Worm (Caenorhabditis elegans): ENCODE measurements around the gene sra-11.
"Not testable (repeated sequence)": the region's sequence is repeated elsewhere in the genome, so short reads cannot be mapped to it uniquely, and the experiment has no call there.

sra-11 gene

DNA sequence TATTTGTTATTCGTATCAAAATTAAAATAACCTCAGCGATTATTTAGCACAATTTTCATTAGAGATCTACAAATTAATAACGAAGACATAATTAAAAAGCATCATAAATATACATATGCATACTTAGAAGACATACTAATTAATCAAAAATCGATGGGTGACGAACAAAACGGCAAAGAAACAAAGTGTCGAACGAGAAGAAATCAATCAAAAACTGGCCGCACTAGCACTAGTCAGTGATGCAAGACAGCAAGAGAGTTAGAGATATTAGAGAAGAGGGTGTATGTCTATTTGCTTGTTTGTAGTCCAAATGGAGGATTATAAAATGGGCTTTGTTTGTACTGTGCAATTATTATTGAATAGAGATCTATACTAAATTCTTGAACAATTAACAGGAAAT, 36.7 kb upstream of the sra-11 start:
- no peak for TF ChIP-seq med-1 (GFP tag; optimal IDR thresholded peaks at IDR 0.05; ENCODE audit: insufficient read depth)
- TF ChIP-seq klf-2 (GFP tag; conservative IDR thresholded peaks at IDR 0.05), result no peak
- no peak for TF ChIP-seq ztf-29 (GFP tag; IDR thresholded peaks at IDR 0.05)
- TF ChIP-seq tab-1 (GFP tag; IDR thresholded peaks at IDR 0.05), result no peak
- TF ChIP-seq T22C8.4 (GFP tag; IDR thresholded peaks at IDR 0.05), result no peak
- no peak for TF ChIP-seq cog-1 (tag; optimal IDR thresholded peaks at IDR 0.05)
- TF ChIP-seq flt-1 (GFP tag; IDR thresholded peaks at IDR 0.05), result no peak
- no peak for TF ChIP-seq ref-1 (GFP tag; conservative IDR thresholded peaks at IDR 0.05)
- TF ChIP-seq ztf-23 (GFP tag; IDR thresholded peaks at IDR 0.05), result no peak

DNA sequence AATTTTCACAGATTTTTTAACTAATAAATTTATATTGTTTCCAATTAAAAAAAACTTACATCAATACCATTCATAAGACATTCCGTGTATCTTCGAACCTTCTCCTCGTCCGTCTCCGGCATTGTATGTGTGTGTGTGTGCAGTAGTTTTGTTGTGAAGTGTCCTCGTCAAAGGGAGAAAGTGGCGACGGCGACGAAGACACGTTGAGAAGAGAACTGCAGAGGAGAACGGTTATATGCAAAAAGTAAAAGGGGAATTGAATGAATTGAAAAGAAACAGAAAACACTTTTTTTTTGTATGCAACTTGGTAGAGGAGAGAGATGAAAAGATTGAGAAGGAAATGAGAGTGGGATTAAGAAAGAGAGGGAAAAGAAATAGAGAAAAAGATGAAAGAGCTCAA, 35.3 kb upstream of the sra-11 start:
- TF ChIP-seq cog-1 (tag; optimal IDR thresholded peaks at IDR 0.05) (no peak), klf-2 (GFP tag; conservative IDR thresholded peaks at IDR 0.05) (no peak), med-1 (GFP tag; optimal IDR thresholded peaks at IDR 0.05; ENCODE audit: insufficient read depth) (no peak), ztf-23 (GFP tag; IDR thresholded peaks at IDR 0.05) (no peak), flt-1 (GFP tag; IDR thresholded peaks at IDR 0.05) (no peak), T22C8.4 (GFP tag; IDR thresholded peaks at IDR 0.05) (no peak), ref-1 (GFP tag; conservative IDR thresholded peaks at IDR 0.05) (no peak), tab-1 (GFP tag; IDR thresholded peaks at IDR 0.05) (no peak), ztf-29 (GFP tag; IDR thresholded peaks at IDR 0.05) (no peak)

DNA sequence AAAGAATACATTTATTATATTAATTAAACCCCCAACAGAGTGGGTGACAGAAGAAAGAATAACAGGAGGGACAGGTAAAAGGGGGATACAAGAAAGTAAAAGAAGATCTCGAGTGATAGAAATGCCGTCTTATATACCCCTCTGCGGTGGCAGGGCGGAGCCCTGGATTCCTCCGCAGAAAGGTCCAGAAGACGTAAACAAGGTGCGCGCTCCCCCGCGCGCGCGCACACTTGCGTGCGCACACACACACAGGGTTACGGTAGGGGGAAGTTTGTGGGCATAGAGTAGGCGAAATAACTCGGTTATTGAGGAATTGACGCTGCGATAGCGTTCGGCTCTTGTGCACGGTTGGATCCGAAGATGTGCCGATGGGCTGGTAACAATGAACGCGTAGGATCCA, 31.8 kb upstream of the sra-11 start, which contains the start of gene R03D7.15:
Gene R03D7.15 (plus strand): TSS at position 299 of the 400 bp plus-strand sequence.
- TF ChIP-seq T22C8.4 (GFP tag; IDR thresholded peaks at IDR 0.05); tab-1 (GFP tag; IDR thresholded peaks at IDR 0.05); med-1 (GFP tag; optimal IDR thresholded peaks at IDR 0.05; ENCODE audit: insufficient read depth): not testable (repeated sequence)

DNA sequence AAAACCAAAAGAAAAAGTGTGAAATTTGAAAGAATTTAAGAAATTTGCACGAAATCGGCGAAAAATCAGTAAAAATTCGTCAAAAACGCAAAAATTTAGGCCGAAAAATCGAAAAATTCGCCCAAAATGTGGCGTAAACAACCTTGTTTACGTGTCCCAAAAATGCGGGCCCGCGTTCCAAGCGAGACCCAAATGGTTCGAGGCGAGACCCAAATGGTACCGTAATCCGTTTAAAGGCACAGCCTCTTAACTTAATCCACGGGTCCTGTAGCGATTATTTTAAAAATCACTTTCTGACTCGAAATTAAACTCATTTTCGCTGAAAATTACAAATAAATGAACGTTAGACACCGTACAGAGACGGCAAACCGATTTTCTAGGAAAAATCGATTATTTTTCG, 25.2 kb upstream of the sra-11 start:
- TF ChIP-seq med-1 (GFP tag; optimal IDR thresholded peaks at IDR 0.05; ENCODE audit: insufficient read depth), result no peak
- no peak for TF ChIP-seq cog-1 (tag; optimal IDR thresholded peaks at IDR 0.05)

DNA sequence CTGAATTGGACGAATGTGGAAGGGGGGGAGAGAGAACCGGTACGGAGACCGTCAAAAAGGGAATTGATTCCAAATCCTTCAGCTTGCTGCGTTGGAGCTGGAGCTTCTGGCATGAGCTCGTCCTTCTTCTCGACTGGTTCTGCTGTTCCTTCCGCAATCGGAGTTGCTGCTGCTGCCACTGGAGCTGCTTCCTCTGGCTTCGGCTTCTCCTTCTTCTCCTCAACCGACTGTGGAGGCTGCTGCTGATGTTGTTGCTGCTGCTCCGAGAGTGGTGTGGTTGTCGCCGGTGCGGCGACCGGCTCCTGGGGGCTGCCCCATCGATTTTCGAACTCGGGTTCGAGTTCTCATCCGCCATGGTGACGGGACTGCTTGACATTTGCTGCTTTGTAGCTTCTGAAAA, 24.7 kb upstream of the sra-11 start, which contains the start of gene R03D7.2:
Gene R03D7.2 (minus strand): TSS at position 399 of the 400 bp plus-strand sequence.
- TF ChIP-seq flt-1 (GFP tag; IDR thresholded peaks at IDR 0.05) (no peak), ref-1 (GFP tag; conservative IDR thresholded peaks at IDR 0.05) (no peak), cog-1 (tag; optimal IDR thresholded peaks at IDR 0.05) (no peak), ztf-29 (GFP tag; IDR thresholded peaks at IDR 0.05) (no peak), tab-1 (GFP tag; IDR thresholded peaks at IDR 0.05) (no peak), klf-2 (GFP tag; conservative IDR thresholded peaks at IDR 0.05) (no peak), T22C8.4 (GFP tag; IDR thresholded peaks at IDR 0.05) (no peak), ztf-23 (GFP tag; IDR thresholded peaks at IDR 0.05) (no peak), med-1 (GFP tag; optimal IDR thresholded peaks at IDR 0.05; ENCODE audit: insufficient read depth) (no peak)

DNA sequence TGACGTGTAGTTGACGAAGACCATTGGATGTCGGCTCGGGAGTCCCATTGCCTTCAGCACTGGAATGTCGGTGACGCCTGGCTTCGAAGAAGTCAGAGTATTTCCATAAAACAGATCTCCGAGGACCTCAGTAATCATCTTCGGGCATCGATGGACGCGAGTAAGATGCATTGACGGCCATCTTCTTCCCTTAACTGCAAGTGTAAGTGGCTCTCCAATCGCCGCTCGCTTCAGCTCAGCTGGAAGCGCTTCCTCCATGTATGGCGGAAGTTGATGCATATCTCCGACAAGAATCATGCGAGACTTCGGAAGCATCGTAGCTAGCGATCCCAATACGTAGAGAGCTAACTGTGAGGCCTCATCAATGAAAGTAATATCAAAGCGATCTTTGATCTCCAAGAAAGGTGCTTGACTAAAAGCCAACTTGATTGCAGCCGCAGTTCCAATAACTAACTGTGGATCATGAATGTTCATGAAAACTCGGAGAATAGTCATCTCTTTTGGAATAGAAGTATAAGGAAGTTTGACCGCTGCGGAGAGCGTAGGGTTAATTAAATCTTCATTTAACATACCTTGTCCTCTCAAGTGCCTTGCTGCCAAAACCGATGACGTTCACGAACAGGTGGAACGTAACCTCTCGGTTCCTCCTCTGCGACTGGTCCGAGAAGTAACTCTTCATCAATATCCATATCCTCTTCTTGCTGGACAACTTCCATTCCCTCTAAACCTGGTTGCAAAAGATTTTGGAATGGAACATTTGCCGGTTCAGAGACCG, 24.0 kb upstream of the sra-11 start:
- TF ChIP-seq ztf-23 (GFP tag; IDR thresholded peaks at IDR 0.05) (no peak), tab-1 (GFP tag; IDR thresholded peaks at IDR 0.05) (no peak), ztf-29 (GFP tag; IDR thresholded peaks at IDR 0.05) (no peak), med-1 (GFP tag; optimal IDR thresholded peaks at IDR 0.05; ENCODE audit: insufficient read depth) (no peak), ref-1 (GFP tag; conservative IDR thresholded peaks at IDR 0.05) (no peak), T22C8.4 (GFP tag; IDR thresholded peaks at IDR 0.05) (no peak), klf-2 (GFP tag; conservative IDR thresholded peaks at IDR 0.05) (no peak), cog-1 (tag; optimal IDR thresholded peaks at IDR 0.05) (no peak)

DNA sequence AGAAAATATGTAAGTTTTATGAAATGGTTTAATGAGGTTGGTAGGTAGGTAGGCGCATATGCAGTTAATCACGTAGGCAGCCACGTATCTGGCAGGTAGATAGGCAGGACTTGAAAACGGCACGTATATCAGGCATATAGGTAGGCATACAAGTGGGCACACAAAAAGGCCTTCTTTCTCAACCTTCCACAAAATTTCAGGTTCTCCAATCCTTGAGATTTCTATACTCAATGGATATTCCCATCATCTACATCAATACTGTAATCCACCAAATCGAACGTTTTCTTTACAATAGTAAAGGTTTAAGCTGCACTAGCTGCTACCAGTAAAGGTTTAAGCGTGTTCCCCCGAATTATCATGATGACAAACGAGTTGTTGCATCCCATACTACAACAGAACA, 22.2 kb upstream of the sra-11 start:
- TF ChIP-seq ztf-29 (GFP tag; IDR thresholded peaks at IDR 0.05), result no peak
- no peak for TF ChIP-seq T22C8.4 (GFP tag; IDR thresholded peaks at IDR 0.05)
- TF ChIP-seq klf-2 (GFP tag; conservative IDR thresholded peaks at IDR 0.05), result no peak
- no peak for TF ChIP-seq cog-1 (tag; optimal IDR thresholded peaks at IDR 0.05)
- TF ChIP-seq flt-1 (GFP tag; IDR thresholded peaks at IDR 0.05), result no peak

DNA sequence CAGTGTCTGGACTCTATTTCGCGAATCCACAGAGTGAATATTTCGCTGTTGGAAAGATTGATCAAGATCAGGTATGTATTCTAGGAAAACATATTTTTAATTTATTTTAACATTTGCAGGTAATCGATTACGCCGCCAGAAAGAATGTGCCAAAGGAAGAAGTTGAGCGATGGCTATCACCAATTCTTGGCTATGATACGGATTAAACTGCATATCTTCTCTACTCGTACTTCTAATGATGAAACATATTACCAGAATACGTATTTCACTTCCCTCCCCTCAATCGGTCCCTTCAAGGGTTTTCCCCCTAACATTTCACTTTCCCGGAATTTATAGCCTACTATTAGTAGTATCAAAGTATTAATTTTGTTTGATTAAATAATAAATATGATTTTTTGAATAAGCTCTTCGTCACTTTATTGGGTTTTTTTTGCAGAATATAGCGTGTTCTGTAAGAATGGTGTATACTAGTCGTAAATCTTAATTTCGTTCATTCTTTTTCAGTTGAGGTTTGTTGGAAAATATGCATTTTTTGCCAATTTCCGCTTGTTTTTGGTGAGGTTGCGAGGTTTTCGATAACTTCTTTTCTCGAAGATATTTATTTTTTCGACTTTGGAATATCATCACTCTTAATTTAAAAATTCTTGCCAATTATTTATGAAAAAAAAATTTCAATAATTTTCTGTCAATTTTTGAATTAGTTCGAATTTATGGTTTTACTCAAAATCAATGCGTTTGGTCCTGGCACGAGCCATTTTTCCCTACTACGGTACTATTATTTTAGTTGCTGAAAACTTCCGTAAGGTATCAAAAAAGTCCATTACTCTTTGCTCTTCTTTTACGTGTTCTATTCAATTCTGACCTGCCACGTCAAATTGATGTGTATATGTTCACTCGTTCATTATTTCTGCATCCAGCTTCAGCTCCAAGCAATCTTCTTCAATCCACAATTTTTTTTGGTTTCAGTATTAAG, 20.8 kb upstream of the sra-11 start:
- TF ChIP-seq ztf-23 (GFP tag; IDR thresholded peaks at IDR 0.05), result no peak
- TF ChIP-seq med-1 (GFP tag; optimal IDR thresholded peaks at IDR 0.05; ENCODE audit: insufficient read depth), result no peak
- TF ChIP-seq flt-1 (GFP tag; IDR thresholded peaks at IDR 0.05), result no peak
- no peak for TF ChIP-seq tab-1 (GFP tag; IDR thresholded peaks at IDR 0.05)
- TF ChIP-seq ztf-29 (GFP tag; IDR thresholded peaks at IDR 0.05), result no peak
- TF ChIP-seq T22C8.4 (GFP tag; IDR thresholded peaks at IDR 0.05), result no peak
- no peak for TF ChIP-seq cog-1 (tag; optimal IDR thresholded peaks at IDR 0.05)
- no peak for TF ChIP-seq ref-1 (GFP tag; conservative IDR thresholded peaks at IDR 0.05)
- TF ChIP-seq klf-2 (GFP tag; conservative IDR thresholded peaks at IDR 0.05), result no peak

DNA sequence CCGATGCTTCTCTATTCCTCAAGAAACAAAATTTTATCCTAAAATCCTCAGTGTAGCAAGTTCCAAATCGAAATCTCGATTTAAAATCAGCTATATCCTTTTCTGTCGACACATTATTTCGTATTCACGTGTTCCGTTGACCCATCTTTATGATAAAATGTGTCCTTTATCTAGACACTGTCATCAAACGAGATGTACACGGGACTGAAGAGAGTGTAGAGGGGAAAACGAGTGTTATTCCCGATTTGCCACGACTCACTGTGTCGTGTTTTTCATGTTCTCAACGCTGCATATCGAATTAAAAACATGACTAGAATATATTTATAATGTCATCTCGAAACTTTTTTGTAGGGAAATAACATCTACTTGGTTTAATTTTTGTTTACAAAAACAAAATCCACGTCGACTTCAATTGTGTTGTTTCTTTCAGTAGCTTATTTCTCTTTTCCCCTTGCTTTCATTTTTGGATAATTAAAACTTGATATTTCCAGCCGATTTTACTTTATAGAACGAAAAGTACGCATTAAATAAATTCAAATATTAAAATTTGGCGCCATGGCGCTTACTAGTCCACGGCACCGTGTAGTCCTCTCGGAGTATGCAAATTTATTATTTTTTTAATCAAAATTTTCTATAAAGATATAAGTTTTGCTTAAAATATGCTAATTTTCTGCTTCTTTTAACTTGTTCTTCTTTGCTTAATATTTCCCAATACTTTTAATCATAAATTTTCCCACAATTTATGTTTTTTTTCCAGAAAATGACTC, 15.9 kb upstream of the sra-11 start, which contains the start of gene metr-1:
Gene metr-1 (plus strand): TSS at position 758 of the 767 bp plus-strand sequence.
- no peak for TF ChIP-seq flt-1 (GFP tag; IDR thresholded peaks at IDR 0.05)
- no peak for TF ChIP-seq tab-1 (GFP tag; IDR thresholded peaks at IDR 0.05)
- no peak for TF ChIP-seq ztf-23 (GFP tag; IDR thresholded peaks at IDR 0.05)
- TF ChIP-seq ztf-29 (GFP tag; IDR thresholded peaks at IDR 0.05), result no peak
- no peak for TF ChIP-seq klf-2 (GFP tag; conservative IDR thresholded peaks at IDR 0.05)
- TF ChIP-seq ref-1 (GFP tag; conservative IDR thresholded peaks at IDR 0.05), result no peak
